Worm (Caenorhabditis elegans): ENCODE results near the gene F49E12.10.

ce11 chrII:8438791-8439287, 48.0 kb downstream of the F49E12.10 start, which contains the start of gene lips-10:
- TF ChIP-seq F13C5.2 (tag; optimal IDR thresholded peaks at IDR 0.05) (no peak), ama-1 (optimal IDR thresholded peaks at IDR 0.05) (no peak)
